Fruit fly (Drosophila melanogaster) whole organism, embryonic: Measurements from ENCODE around the gene Mul1.
A peak's percentile ranks its signal among the peaks of the same experiment; 100 is the strongest.

Experiments used
- CG10565 ChIP-seq: fragments of 200-800 bp; sonication (Bioruptor generic); optimal IDR thresholded peaks from 3 replicates; lab custom pipeline; 2016; ENCODE audit warnings: missing biosample characterization, mild to moderate bottlenecking, missing genetic modification characterization
- CG11504 ChIP-seq: fragments of 200-800 bp; sonication (Bioruptor generic); optimal IDR thresholded peaks from 3 replicates; lab custom pipeline; 2019; ENCODE audit warnings: missing biosample characterization, mild to moderate bottlenecking, missing genetic modification characterization, moderate library complexity
- CG12659 ChIP-seq: fragments of 200-800 bp; sonication (Bioruptor generic); optimal IDR thresholded peaks from 3 replicates; lab custom pipeline; 2017; ENCODE audit warnings: mild to moderate bottlenecking, missing biosample characterization, missing genetic modification reagents, missing genetic modification characterization
- CG14667 ChIP-seq: fragments of 200-800 bp; sonication (Bioruptor generic); IDR thresholded peaks from 2 replicates; pipeline ENCODE4 v1.3.6; 2022; ENCODE audit warnings: missing biosample characterization, missing genetic modification characterization
- CG15601 ChIP-seq: fragments of 200-800 bp; sonication (Bioruptor generic); optimal IDR thresholded peaks from 3 replicates; lab custom pipeline; 2019; ENCODE audit warnings: missing biosample characterization, mild to moderate bottlenecking, missing genetic modification characterization, moderate library complexity
- CG1603 ChIP-seq: fragments of 200-800 bp; sonication (Bioruptor generic); optimal IDR thresholded peaks from 2 replicates; lab custom pipeline; 2019; ENCODE audit warnings: missing biosample characterization, mild to moderate bottlenecking, missing genetic modification characterization, moderate library complexity
- CG31441 ChIP-seq: fragments of 200-800 bp; sonication (Bioruptor generic); IDR thresholded peaks from 2 replicates; pipeline ENCODE4 v1.3.6; 2022; ENCODE audit warnings: missing biosample characterization, missing genetic modification characterization
- CG4328 ChIP-seq: fragments of 200-800 bp; sonication (Bioruptor generic); optimal IDR thresholded peaks from 3 replicates; lab custom pipeline; 2017; ENCODE audit warnings: missing biosample characterization, missing genetic modification reagents, missing genetic modification characterization
- CG4820 ChIP-seq: fragments of 200-800 bp; sonication (Bioruptor generic); optimal IDR thresholded peaks from 3 replicates; lab custom pipeline; 2016; ENCODE audit warnings: missing biosample characterization, missing genetic modification characterization
- CG6272 ChIP-seq: fragments of 200-800 bp; sonication (Bioruptor generic); IDR thresholded peaks from 2 replicates; pipeline ENCODE4 v1.3.6; 2022; ENCODE audit warnings: missing biosample characterization, missing genetic modification characterization
- CG6689 ChIP-seq: fragments of 200-800 bp; sonication (Bioruptor generic); IDR thresholded peaks from 2 replicates; pipeline ENCODE4 v1.3.6; 2022; ENCODE audit warnings: missing biosample characterization, missing genetic modification characterization
- CG7357 ChIP-seq: fragments of 200-800 bp; sonication (Bioruptor generic); IDR thresholded peaks from 3 replicates; pipeline ENCODE4 v1.3.6; 2022; ENCODE audit warnings: missing biosample characterization, missing genetic modification characterization
- CG7928 ChIP-seq: fragments of 200-800 bp; sonication (Bioruptor generic); optimal IDR thresholded peaks from 2 replicates; lab custom pipeline; 2017; ENCODE audit warnings: missing biosample characterization, mild to moderate bottlenecking, missing genetic modification characterization
- CG7987 ChIP-seq: fragments of 200-800 bp; sonication (Bioruptor generic); optimal IDR thresholded peaks from 2 replicates; lab custom pipeline; 2018; ENCODE audit warnings: missing biosample characterization, mild to moderate bottlenecking, missing genetic modification characterization, moderate library complexity
- Chrac-16 ChIP-seq: fragments of 200-800 bp; sonication (Bioruptor generic); optimal IDR thresholded peaks from 3 replicates; lab custom pipeline; 2016; ENCODE audit warnings: missing biosample characterization, missing genetic modification characterization
- Drgx ChIP-seq: fragments of 200-800 bp; sonication (Bioruptor generic); IDR thresholded peaks from 2 replicates; pipeline ENCODE4 v1.3.6; 2022; ENCODE audit warnings: missing biosample characterization, missing genetic modification characterization
- Ets65A ChIP-seq: fragments of 200-800 bp; sonication (Bioruptor generic); peaks from one replicate; lab custom pipeline; 2016; ENCODE audit warnings: missing biosample characterization, missing genetic modification characterization
- H15 ChIP-seq: fragments of 200-800 bp; sonication (Bioruptor generic); IDR thresholded peaks from 3 replicates; pipeline ENCODE4 v1.3.6; 2022; ENCODE audit warnings: missing biosample characterization, missing genetic modification characterization
- MESR4 ChIP-seq: fragments of 200-800 bp; sonication (Bioruptor generic); optimal IDR thresholded peaks from 2 replicates; lab custom pipeline; 2018; ENCODE audit warnings: missing biosample characterization, mild to moderate bottlenecking, missing genetic modification characterization, moderate library complexity
- Med ChIP-seq: fragments of 200-800 bp; sonication (Bioruptor generic); peaks from one replicate; lab custom pipeline; 2016; ENCODE audit warnings: missing biosample characterization, missing genetic modification characterization, mild to moderate bottlenecking, inconsistent platforms, moderate library complexity
- Nf-YA ChIP-seq: fragments of 200-800 bp; sonication (Bioruptor generic); IDR thresholded peaks from 2 replicates; pipeline ENCODE4 v1.3.6; 2022; ENCODE audit warnings: missing biosample characterization, missing genetic modification characterization
- Rfx ChIP-seq: fragments of 200-800 bp; sonication (Bioruptor generic); IDR thresholded peaks from 2 replicates; pipeline ENCODE4 v1.3.6; 2022; ENCODE audit warnings: missing biosample characterization, missing genetic modification characterization
- Sox102F ChIP-seq: fragments of 200-800 bp; sonication (Bioruptor generic); optimal IDR thresholded peaks from 2 replicates; lab custom pipeline; 2018; ENCODE audit warnings: missing biosample characterization, mild to moderate bottlenecking, missing genetic modification characterization, moderate library complexity
- ara ChIP-seq: fragments of 200-800 bp; sonication (Bioruptor generic); IDR thresholded peaks from 2 replicates; pipeline ENCODE4 v1.3.6; 2022; ENCODE audit warnings: missing biosample characterization, missing genetic modification characterization
- ase ChIP-seq: fragments of 200-800 bp; sonication (Bioruptor generic); IDR thresholded peaks from 3 replicates; pipeline ENCODE4 v1.3.6; 2022; ENCODE audit warnings: missing biosample characterization, missing genetic modification characterization
- bsh ChIP-seq, 2 experiments: fragments of 200-800 bp; sonication (Bioruptor generic); optimal IDR thresholded peaks; 2 replicates each; lab custom pipeline; 2017 to 2018; ENCODE audit warnings: mild to moderate bottlenecking in 2 of 2, missing biosample characterization in 2 of 2, missing genetic modification characterization in 2 of 2, moderate library complexity in 1 of 2
- chif ChIP-seq, 2 experiments: fragments of 200-800 bp; sonication (Bioruptor generic); optimal IDR thresholded peaks; 3 replicates each; lab custom pipeline; 2016; ENCODE audit warnings: missing biosample characterization in 2 of 2, missing genetic modification characterization in 2 of 2
- ci ChIP-seq: fragments of 200-800 bp; sonication (Bioruptor generic); IDR thresholded peaks from 3 replicates; pipeline ENCODE4 v1.3.6; 2022; ENCODE audit warnings: missing biosample characterization, missing genetic modification characterization
- dmrt11E ChIP-seq: fragments of 200-800 bp; sonication (Bioruptor generic); optimal IDR thresholded peaks from 3 replicates; lab custom pipeline; 2018; ENCODE audit warnings: missing biosample characterization, mild to moderate bottlenecking, missing genetic modification characterization, moderate library complexity
- hth ChIP-seq: fragments of >200 bp; optimal IDR thresholded peaks from 2 replicates; lab custom pipeline; 2017; ENCODE audit warnings: inconsistent platforms
- kah ChIP-seq: fragments of 200-800 bp; sonication (Bioruptor generic); optimal IDR thresholded peaks from 2 replicates; lab custom pipeline; 2018; ENCODE audit warnings: missing biosample characterization, mild to moderate bottlenecking, missing genetic modification characterization
- maf-S ChIP-seq: fragments of 200-800 bp; sonication (Bioruptor generic); optimal IDR thresholded peaks from 2 replicates; lab custom pipeline; 2016; ENCODE audit warnings: missing biosample characterization, missing genetic modification characterization
- nmo ChIP-seq: fragments of 200-800 bp; sonication (Bioruptor generic); optimal IDR thresholded peaks from 2 replicates; lab custom pipeline; 2018; ENCODE audit warnings: missing biosample characterization, mild to moderate bottlenecking, missing genetic modification characterization, moderate library complexity
- otp ChIP-seq: fragments of 200-800 bp; sonication (Bioruptor generic); IDR thresholded peaks from 3 replicates; pipeline ENCODE4, ENCODE4 v1.3.6; 2022; ENCODE audit warnings: missing biosample characterization, missing genetic modification characterization
- prd ChIP-seq, 3 experiments: fragments of >200 bp in 2 of 3; fragments of 200-800 bp in 1 of 3; sonication (Bioruptor generic) in 1 of 3; optimal IDR thresholded peaks in 2 of 3; IDR thresholded peaks in 1 of 3; 2 replicates in 2 of 3; 3 replicates in 1 of 3; pipeline versions ENCODE4 v1.3.6 to Lab custom; 2017 to 2022; ENCODE audit warnings: missing biosample characterization in 1 of 3, missing genetic modification characterization in 1 of 3
- repo ChIP-seq: fragments of 200-800 bp; sonication (Bioruptor generic); optimal IDR thresholded peaks from 2 replicates; lab custom pipeline; 2016; ENCODE audit warnings: missing biosample characterization, missing genetic modification characterization
- row ChIP-seq: fragments of 200-800 bp; sonication (Bioruptor generic); IDR thresholded peaks from 3 replicates; pipeline ENCODE4 v1.3.6; 2022; ENCODE audit warnings: missing biosample characterization, missing genetic modification characterization
- sens ChIP-seq: fragments of 200-800 bp; sonication (Bioruptor generic); peaks from one replicate; lab custom pipeline; 2016; ENCODE audit warnings: missing biosample characterization, missing genetic modification characterization
- slbo ChIP-seq: fragments of 200-800 bp; sonication (Bioruptor generic); IDR thresholded peaks from 2 replicates; pipeline ENCODE4 v1.3.6; 2022; ENCODE audit warnings: missing biosample characterization, missing genetic modification characterization
- ttk ChIP-seq: fragments of 200-800 bp; sonication (Bioruptor generic); IDR thresholded peaks from 2 replicates; pipeline ENCODE4 v2.1.2; 2022; ENCODE audit warnings: missing biosample characterization, missing genetic modification characterization
- zfh1 ChIP-seq: fragments of 200-800 bp; sonication (Bioruptor generic); IDR thresholded peaks from 3 replicates; pipeline ENCODE4 v1.3.6; 2022; ENCODE audit warnings: missing biosample characterization, missing genetic modification characterization

The Mul1 gene

DNA sequence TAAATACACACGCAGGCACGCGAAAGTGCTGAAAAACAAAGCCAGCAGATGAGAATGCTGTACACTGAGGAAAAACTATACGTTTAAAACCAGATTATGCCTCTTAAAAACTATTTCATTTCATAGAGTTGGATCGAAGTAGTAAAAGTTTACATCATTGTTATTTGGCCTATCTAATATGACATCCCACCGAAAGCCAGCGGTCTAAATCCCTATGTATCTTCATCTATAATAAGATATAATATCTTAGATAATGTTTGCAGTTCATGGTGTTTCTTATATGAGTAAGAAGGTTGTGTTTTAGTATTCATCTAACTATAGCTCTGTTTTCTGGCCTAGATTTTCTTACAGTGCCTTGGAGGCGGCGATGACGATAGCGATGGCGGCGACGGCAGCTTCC lies 11.1 kb upstream of the Mul1 start (continued):
- TF ChIP-seq Sox102F (GFP tag; lab: Kevin White, UChicago) (peak; percentile 11), CG7928 (GFP tag; lab: Kevin White, UChicago) (no peak), CG10565 (GFP tag; lab: Kevin White, UChicago) (no peak), CG7357 (GFP tag; lab: Robert Waterston, UW) (no peak), CG7987 (GFP tag; lab: Kevin White, UChicago) (no peak), hth (lab: Kevin White, UChicago) (no peak), H15 (GFP tag; lab: Robert Waterston, UW) (no peak), MESR4 (no peak)

DNA sequence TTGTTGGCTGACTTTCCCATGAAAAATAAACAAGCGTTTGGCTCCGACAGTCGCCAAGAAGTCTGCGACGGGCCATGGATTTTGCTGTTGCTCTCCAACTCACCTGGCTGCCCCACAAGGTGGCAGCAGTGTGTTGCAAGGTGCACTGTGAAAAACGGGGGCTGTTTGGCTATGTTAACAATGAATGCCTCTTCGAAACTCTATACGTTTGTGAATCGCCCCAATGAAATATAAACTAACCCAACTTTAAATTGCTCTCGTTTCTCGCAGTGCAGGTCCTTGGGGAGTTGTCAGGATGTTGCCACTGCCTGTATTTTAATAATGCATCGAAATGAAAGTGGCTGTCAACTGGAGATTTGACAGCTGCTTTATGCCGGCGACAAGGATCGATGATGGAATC lies 6.9 kb upstream of the Mul1 start:
- TF ChIP-seq Chrac-16 (GFP tag; lab: Kevin White, UChicago) (peak; percentile 8), Ets65A (GFP tag; lab: Kevin White, UChicago) (peak; percentile 93), Med (peak; percentile 70), H15 (GFP tag; lab: Robert Waterston, UW) (0 out of 3 replicates have a peak, but pooled peaks have one; percentile 15), sens (GFP tag; lab: Kevin White, UChicago) (peak; percentile 81), row (GFP tag; lab: Robert Waterston, UW) (peak; percentile 28; the same call in 1 of the 3 replicates), CG4820 (GFP tag; lab: Kevin White, UChicago) (peak; percentile 6), repo (GFP tag; lab: Kevin White, UChicago) (no peak), kah (GFP tag; lab: Kevin White, UChicago) (no peak), CG6689 (GFP tag; lab: Robert Waterston, UW) (peak; percentile 13; the same call in 1 of the 2 replicates), ara (GFP tag; lab: Robert Waterston, UW) (peak; percentile 23; the same call in 1 of the 2 replicates), nmo (GFP tag; lab: Kevin White, UChicago) (peak; percentile 14), CG31441 (0 out of 2 replicates have a peak, but pooled peaks have one; percentile 16), CG14667 (no peak), prd (optimal IDR thresholded peaks at IDR 0.05; lab: Kevin White, UChicago) (no peak), prd (GFP tag; IDR thresholded peaks at IDR 0.05; lab: Robert Waterston, UW) (peak; percentile 46; the same call in 1 of the 3 replicates), CG15601 (tag; lab: Kevin White, UChicago) (no peak), ase (GFP tag; lab: Robert Waterston, UW) (peak; percentile 7; the same call in 1 of the 3 replicates), Sox102F (GFP tag; lab: Kevin White, UChicago) (peak; percentile 25), otp (GFP tag; lab: Robert Waterston, UW) (0 out of 3 replicates have a peak, but pooled peaks have one; percentile 32), slbo (GFP tag; lab: Robert Waterston, UW) (peak; percentile 16; the same call in 1 of the 2 replicates), CG1603 (tag; lab: Kevin White, UChicago) (peak; percentile 36), dmrt11E (tag; lab: Kevin White, UChicago) (peak; percentile 28), ci (0 out of 3 replicates have a peak, but pooled peaks have one; percentile 18), bsh (GFP tag; optimal IDR thresholded peaks at IDR 0.05; lab: Kevin White, UChicago) (peak in 1 of 2 experiments; percentile 39), Nf-YA (GFP tag; lab: Robert Waterston, UW) (no peak), CG11504 (tag; lab: Kevin White, UChicago) (peak; percentile 12), zfh1 (GFP tag; lab: Robert Waterston, UW) (peak; percentile 46; the same call in 1 of the 3 replicates), CG6272 (GFP tag; lab: Robert Waterston, UW) (no peak), ttk (0 out of 2 replicates have a peak, but pooled peaks have one; percentile 7), maf-S (GFP tag; lab: Kevin White, UChicago) (no peak), CG12659 (no peak), chif (GFP tag; optimal IDR thresholded peaks at IDR 0.05; lab: Kevin White, UChicago) (peak in 1 of 2 experiments; percentile 10), Drgx (GFP tag; lab: Robert Waterston, UW) (peak; percentile 34), CG4328 (no peak), Rfx (GFP tag; lab: Robert Waterston, UW) (no peak)
